Worm (Caenorhabditis elegans): ENCODE results near the gene cutc-1.

Gene cutc-1

DNA sequence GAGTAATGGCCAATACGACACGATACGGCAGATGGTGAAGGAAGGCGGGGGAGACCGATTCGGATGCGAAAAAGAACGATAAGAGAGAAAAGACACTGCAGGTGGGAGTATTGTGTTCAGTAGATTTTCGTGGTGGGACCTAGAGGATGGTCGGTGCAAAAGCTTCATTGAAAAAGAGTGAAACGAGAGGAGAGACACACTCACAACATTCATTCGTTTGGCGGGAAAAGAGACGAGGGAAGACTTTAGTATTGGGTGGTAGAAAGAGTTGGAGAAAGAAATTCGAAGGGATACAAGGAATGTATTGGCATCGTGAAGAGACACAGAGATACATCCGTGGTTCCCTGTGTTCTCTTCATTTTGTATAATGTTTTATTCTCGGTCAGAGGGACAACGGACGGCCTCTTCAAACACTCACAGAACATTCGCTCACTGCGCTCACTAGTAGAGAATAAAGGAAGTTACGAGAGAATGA lies 47.0 kb downstream of the cutc-1 start (continued):
- TF ChIP-seq ets-4 (GFP tag; optimal IDR thresholded peaks at IDR 0.05) (no peak), somi-1 (GFP tag; optimal IDR thresholded peaks at IDR 0.05) (peak; percentile 39), hmg-1.2 (GFP tag; IDR thresholded peaks at IDR 0.05) (peak; percentile 80; the same call in 1 of the 2 replicates), nhr-179 (tag; optimal IDR thresholded peaks at IDR 0.05) (no peak), cebp-2 (GFP tag; IDR thresholded peaks at IDR 0.05) (no peak), F39B2.1 (GFP tag; IDR thresholded peaks at IDR 0.05) (no peak), bed-2 (GFP tag; IDR thresholded peaks at IDR 0.05) (no peak), attf-3 (GFP tag; conservative IDR thresholded peaks at IDR 0.05) (0 out of 2 replicates have a peak, but pooled peaks have one; percentile 21), tlf-1 (GFP tag; optimal IDR thresholded peaks at IDR 0.05) (peak; percentile 2), gei-17 (GFP tag; optimal IDR thresholded peaks at IDR 0.05) (peak; percentile 8), T07F8.4 (tag; optimal IDR thresholded peaks at IDR 0.05) (no peak), lir-1 (GFP tag; conservative IDR thresholded peaks at IDR 0.05) (no peak), aptf-3 (GFP tag; IDR thresholded peaks at IDR 0.05) (no peak), ceh-79 (tag; optimal IDR thresholded peaks at IDR 0.05) (no peak), lin-35 (GFP tag; optimal IDR thresholded peaks at IDR 0.05) (peak in 1 of 3 experiments; percentile 50), nhr-27 (tag; optimal IDR thresholded peaks at IDR 0.05) (no peak), K11D2.4 (GFP tag; IDR thresholded peaks at IDR 0.05) (no peak), sea-2 (GFP tag; IDR thresholded peaks at IDR 0.05) (no peak), zfh-2 (GFP tag; conservative IDR thresholded peaks at IDR 0.05) (peak; percentile 43; the same call in 1 of the 2 replicates), sptf-2 (GFP tag; optimal IDR thresholded peaks at IDR 0.05) (no peak), madf-6 (GFP tag; IDR thresholded peaks at IDR 0.05) (peak; percentile 29), snpc-4 (GFP tag; optimal IDR thresholded peaks at IDR 0.05) (no peak), snpc-4 (tag; optimal IDR thresholded peaks at IDR 0.05) (peak in 3 of 4 experiments; percentile 5 to 46 (median 39)), let-526 (GFP tag; IDR thresholded peaks at IDR 0.05) (no peak), bed-1 (GFP tag; IDR thresholded peaks at IDR 0.05) (no peak), Y56A3A.18 (GFP tag; IDR thresholded peaks at IDR 0.05) (no peak), nhr-80 (tag; optimal IDR thresholded peaks at IDR 0.05) (peak; percentile 78), ama-1 (optimal IDR thresholded peaks at IDR 0.05) (peak; percentile 32), ama-1 (GFP tag; optimal IDR thresholded peaks at IDR 0.05) (no peak), F10E7.11 (tag; optimal IDR thresholded peaks at IDR 0.05) (no peak), athp-1 (tag; optimal IDR thresholded peaks at IDR 0.05) (no peak)

- peak; percentile 61 for TF ChIP-seq F33H1.4 (GFP tag; IDR thresholded peaks at IDR 0.05)
- peak; percentile 58; the same call in 1 of the 2 replicates for TF ChIP-seq ceh-91 (GFP tag; IDR thresholded peaks at IDR 0.05)
- no peak for TF ChIP-seq cebp-1 (GFP tag; IDR thresholded peaks at IDR 0.05)
- TF ChIP-seq cebp-1 (tag; optimal IDR thresholded peaks at IDR 0.05) = no peak
- no peak for TF ChIP-seq bed-2 (GFP tag; IDR thresholded peaks at IDR 0.05)
- TF ChIP-seq rpc-1 (optimal IDR thresholded peaks at IDR 0.05) = no peak
- TF ChIP-seq rpc-1 (tag; optimal IDR thresholded peaks at IDR 0.05) = no peak
- peak; percentile 84 for TF ChIP-seq madf-6 (GFP tag; IDR thresholded peaks at IDR 0.05)
- peak; percentile 67 for TF ChIP-seq D2030.7 (GFP tag; IDR thresholded peaks at IDR 0.05)
- TF ChIP-seq dpl-1 (GFP tag; optimal IDR thresholded peaks at IDR 0.05) = peak; percentile 73
- no peak for TF ChIP-seq ztf-22 (GFP tag; optimal IDR thresholded peaks at IDR 0.05)
- peak; percentile 85 for TF ChIP-seq efl-1 (GFP tag; optimal IDR thresholded peaks at IDR 0.05)
- TF ChIP-seq lsl-1 (GFP tag; optimal IDR thresholded peaks at IDR 0.05) = peak; percentile 61
- no peak for TF ChIP-seq nfyb-1 (GFP tag; IDR thresholded peaks at IDR 0.05)
- TF ChIP-seq F22D6.2 (tag; optimal IDR thresholded peaks at IDR 0.05) = no peak
- TF ChIP-seq nhr-179 (tag; optimal IDR thresholded peaks at IDR 0.05) = no peak
- TF ChIP-seq nhr-27 (tag; optimal IDR thresholded peaks at IDR 0.05) = no peak
- TF ChIP-seq B0019.2 (GFP tag; conservative IDR thresholded peaks at IDR 0.05) = peak; percentile 70
- no peak for TF ChIP-seq ztf-18 (tag; optimal IDR thresholded peaks at IDR 0.05)
- TF ChIP-seq lin-54 (GFP tag; optimal IDR thresholded peaks at IDR 0.05) = peak; percentile 9
- peak; percentile 64 for TF ChIP-seq madf-8 (GFP tag; conservative IDR thresholded peaks at IDR 0.05)
- TF ChIP-seq sdz-38 (tag; optimal IDR thresholded peaks at IDR 0.05) = no peak
- no peak for TF ChIP-seq fkh-3 (tag; optimal IDR thresholded peaks at IDR 0.05)
- no peak for TF ChIP-seq hmg-1.2 (GFP tag; IDR thresholded peaks at IDR 0.05)
- TF ChIP-seq xnd-1 (tag; optimal IDR thresholded peaks at IDR 0.05) = peak; percentile 15
Observed at ce11 chrIII:8355462-8355815, 48.0 kb downstream of the cutc-1 start.

Measured in whole organism, young adult.